Fruit fly (Drosophila melanogaster) whole organism, pupa: ENCODE results near the gene CG16798.

Experiments
- CG10348 ChIP-seq: fragments of 200-800 bp; sonication (Bioruptor generic); IDR thresholded peaks from 2 replicates; pipeline ENCODE4 v1.3.6; 2022; ENCODE audit warnings: missing biosample characterization, missing genetic modification characterization
- CG12605 ChIP-seq: fragments of 200-800 bp; sonication (Bioruptor generic); IDR thresholded peaks from 2 replicates; pipeline ENCODE4 v1.3.6; 2022; ENCODE audit warnings: missing biosample characterization, missing genetic modification characterization
- CG13204 ChIP-seq: fragments of 200-800 bp; sonication (Bioruptor generic); optimal IDR thresholded peaks from 2 replicates; lab custom pipeline; 2018; ENCODE audit warnings: missing biosample characterization, mild to moderate bottlenecking, missing genetic modification characterization, moderate library complexity
- CG14655 ChIP-seq: fragments of 200-800 bp; sonication (Bioruptor generic); optimal IDR thresholded peaks from 3 replicates; lab custom pipeline; 2017; ENCODE audit warnings: mild to moderate bottlenecking, missing biosample characterization, missing genetic modification reagents, missing genetic modification characterization
- CG15710 ChIP-seq: fragments of 200-800 bp; sonication (Bioruptor generic); optimal IDR thresholded peaks from 2 replicates; lab custom pipeline; 2018; ENCODE audit warnings: missing biosample characterization, mild to moderate bottlenecking, missing genetic modification characterization, moderate library complexity
- CG17806 ChIP-seq: fragments of 200-800 bp; sonication (Bioruptor generic); optimal IDR thresholded peaks from 2 replicates; lab custom pipeline; 2018; ENCODE audit warnings: missing biosample characterization, mild to moderate bottlenecking, missing genetic modification characterization, moderate library complexity
- CG32121 ChIP-seq: fragments of 200-800 bp; sonication (Bioruptor generic); IDR thresholded peaks from 2 replicates; pipeline ENCODE4 v1.3.6; 2022; ENCODE audit warnings: missing biosample characterization, missing genetic modification characterization
- CG34367 ChIP-seq: fragments of 200-800 bp; sonication (Bioruptor generic); optimal IDR thresholded peaks from 2 replicates; lab custom pipeline; 2018; ENCODE audit warnings: missing biosample characterization, mild to moderate bottlenecking, missing genetic modification characterization
- CG4496 ChIP-seq: fragments of 200-800 bp; sonication (Bioruptor generic); IDR thresholded peaks from 3 replicates; pipeline ENCODE4 v1.3.6; 2022; ENCODE audit warnings: missing biosample characterization, missing genetic modification characterization
- CG8159 ChIP-seq: fragments of 200-800 bp; sonication (Bioruptor generic); optimal IDR thresholded peaks from 3 replicates; lab custom pipeline; 2018; ENCODE audit warnings: missing biosample characterization, mild to moderate bottlenecking, missing genetic modification characterization, moderate library complexity
- CG8301 ChIP-seq: fragments of 200-800 bp; sonication (Bioruptor generic); optimal IDR thresholded peaks from 2 replicates; lab custom pipeline; 2018; ENCODE audit warnings: missing biosample characterization, mild to moderate bottlenecking, missing genetic modification characterization
- CG9948 ChIP-seq: fragments of 200-800 bp; sonication (Bioruptor generic); optimal IDR thresholded peaks from 2 replicates; lab custom pipeline; 2018; ENCODE audit warnings: missing biosample characterization, mild to moderate bottlenecking, missing genetic modification characterization, moderate library complexity
- D1 ChIP-seq: fragments of 200-800 bp; sonication (Bioruptor generic); optimal IDR thresholded peaks from 2 replicates; lab custom pipeline; 2018; ENCODE audit warnings: missing biosample characterization, mild to moderate bottlenecking, missing genetic modification characterization, moderate library complexity
- EcR ChIP-seq: fragments of 200-800 bp; sonication (Bioruptor generic); optimal IDR thresholded peaks from 3 replicates; lab custom pipeline; 2019; ENCODE audit warnings: missing biosample characterization, missing genetic modification characterization, mild to moderate bottlenecking, moderate library complexity, missing genetic modification reagents
- Ets98B ChIP-seq: fragments of 200-800 bp; sonication (Bioruptor generic); IDR thresholded peaks from 2 replicates; pipeline ENCODE4 v1.3.6; 2022; ENCODE audit warnings: missing biosample characterization, missing genetic modification characterization
- Pif1A ChIP-seq: fragments of 200-800 bp; sonication (Bioruptor generic); optimal IDR thresholded peaks from 3 replicates; lab custom pipeline; 2016; ENCODE audit warnings: missing biosample characterization, missing genetic modification characterization
- Pif1B ChIP-seq: fragments of 200-800 bp; sonication (Bioruptor generic); optimal IDR thresholded peaks from 3 replicates; lab custom pipeline; 2016; ENCODE audit warnings: missing biosample characterization, missing genetic modification characterization
- Snoo ChIP-seq: fragments of 200-800 bp; sonication (Bioruptor generic); optimal IDR thresholded peaks from 3 replicates; lab custom pipeline; 2017; ENCODE audit warnings: missing biosample characterization, mild to moderate bottlenecking, missing genetic modification characterization, inconsistent platforms
- fd96Ca ChIP-seq: fragments of 200-800 bp; sonication (Bioruptor generic); IDR thresholded peaks from 3 replicates; pipeline ENCODE4 v1.3.6; 2022; ENCODE audit warnings: missing biosample characterization, missing genetic modification characterization
- gl ChIP-seq: fragments of 200-800 bp; sonication (Bioruptor generic); optimal IDR thresholded peaks from 2 replicates; lab custom pipeline; 2018; ENCODE audit warnings: missing biosample characterization, mild to moderate bottlenecking, missing genetic modification characterization
- rn ChIP-seq: fragments of 200-800 bp; sonication (Bioruptor generic); IDR thresholded peaks from 2 replicates; pipeline ENCODE4 v1.3.6; 2022; ENCODE audit warnings: missing biosample characterization, missing genetic modification characterization

CG16798 gene

dm6 chr2L:20332978-20333377 is 49.2 kb downstream of the CG16798 start:
- TF ChIP-seq Snoo (tag; lab: Kevin White, UChicago) = no peak
- TF ChIP-seq CG4496 = peak; percentile 12; the same call in 1 of the 3 replicates
- TF ChIP-seq CG8159 (tag; lab: Kevin White, UChicago) = no peak
- TF ChIP-seq CG9948 = no peak
- TF ChIP-seq CG10348 (GFP tag; lab: Robert Waterston, UW) = no peak
- TF ChIP-seq fd96Ca = 0 out of 3 replicates have a peak, but pooled peaks have one; percentile 12
- TF ChIP-seq rn (GFP tag; lab: Robert Waterston, UW) = no peak
- no peak for TF ChIP-seq Pif1A (GFP tag; lab: Kevin White, UChicago)
- TF ChIP-seq CG17806 = no peak
- no peak for TF ChIP-seq Ets98B
- TF ChIP-seq D1 (tag; lab: Kevin White, UChicago) = no peak
- no peak for TF ChIP-seq CG13204
- TF ChIP-seq EcR (GFP tag; lab: Kevin White, UChicago) = no peak

dm6 chr2L:20329612-20330011 is 52.5 kb downstream of the CG16798 start:
- no peak for TF ChIP-seq D1 (tag; lab: Kevin White, UChicago)
- no peak for TF ChIP-seq CG4496
- no peak for TF ChIP-seq CG8301 (tag; lab: Kevin White, UChicago)
- TF ChIP-seq CG13204 = no peak
- TF ChIP-seq CG14655 (GFP tag; lab: Kevin White, UChicago) = no peak
- TF ChIP-seq CG8159 (tag; lab: Kevin White, UChicago) = no peak
- no peak for TF ChIP-seq Snoo (tag; lab: Kevin White, UChicago)
- no peak for TF ChIP-seq CG15710 (tag; lab: Kevin White, UChicago)
- no peak for TF ChIP-seq CG17806
- no peak for TF ChIP-seq CG12605 (GFP tag; lab: Robert Waterston, UW)
- no peak for TF ChIP-seq EcR (GFP tag; lab: Kevin White, UChicago)
- TF ChIP-seq CG9948 = no peak
- TF ChIP-seq Pif1B (GFP tag; lab: Kevin White, UChicago) = no peak
- no peak for TF ChIP-seq CG32121 (GFP tag; lab: Robert Waterston, UW)
- TF ChIP-seq fd96Ca = no peak
- TF ChIP-seq Ets98B = no peak
- TF ChIP-seq, all 21 proteins: peak for 0

- TF ChIP-seq CG12605 (GFP tag; lab: Robert Waterston, UW) (no peak), EcR (GFP tag; lab: Kevin White, UChicago) (no peak), CG17806 (no peak), fd96Ca (peak; percentile 76), rn (GFP tag; lab: Robert Waterston, UW) (no peak), D1 (tag; lab: Kevin White, UChicago) (no peak), CG10348 (GFP tag; lab: Robert Waterston, UW) (no peak; the same call in 1 of the 2 replicates), CG34367 (no peak), Pif1B (GFP tag; lab: Kevin White, UChicago) (no peak), Ets98B (no peak), CG9948 (no peak), gl (tag; lab: Kevin White, UChicago) (no peak), CG32121 (GFP tag; lab: Robert Waterston, UW) (peak; percentile 53; the same call in 1 of the 2 replicates), CG8301 (tag; lab: Kevin White, UChicago) (peak; percentile 84), CG4496 (peak; percentile 81; the same call in 2 of the 3 replicates), CG15710 (tag; lab: Kevin White, UChicago) (no peak), CG8159 (tag; lab: Kevin White, UChicago) (no peak), CG14655 (GFP tag; lab: Kevin White, UChicago) (peak; percentile 80), Snoo (tag; lab: Kevin White, UChicago) (no peak), Pif1A (GFP tag; lab: Kevin White, UChicago) (peak; percentile 29), CG13204 (no peak)
- TF ChIP-seq, all 21 proteins: peak for 6
These were observed 53.6 kb downstream of the CG16798 start for dm6 chr2L:20328569-20328968.

- TF ChIP-seq gl (tag; lab: Kevin White, UChicago) (no peak), fd96Ca (0 out of 3 replicates have a peak, but pooled peaks have one; percentile 48), CG14655 (GFP tag; lab: Kevin White, UChicago) (peak; percentile 72), CG8301 (tag; lab: Kevin White, UChicago) (peak; percentile 65), CG9948 (peak; percentile 21), Pif1B (GFP tag; lab: Kevin White, UChicago) (peak; percentile 23), Pif1A (GFP tag; lab: Kevin White, UChicago) (peak; percentile 42), EcR (GFP tag; lab: Kevin White, UChicago) (no peak), D1 (tag; lab: Kevin White, UChicago) (no peak), CG17806 (no peak), CG4496 (no peak)
These were observed 54.2 kb downstream of the CG16798 start for dm6 chr2L:20327963-20328362.

- no peak for TF ChIP-seq CG10348 (GFP tag; lab: Robert Waterston, UW)
- TF ChIP-seq CG14655 (GFP tag; lab: Kevin White, UChicago) = peak; percentile 18
These were observed 54.8 kb downstream of the CG16798 start for dm6 chr2L:20327375-20327774.
